Worm (Caenorhabditis elegans) whole organism, L4 larva: ENCODE measurements around the gene C17G1.5.

Experiments used
- ZK546.5 ChIP-seq, 2 experiments: sonication (generic microtip); optimal IDR thresholded peaks; 2 replicates each; lab custom pipeline; 2017; ENCODE audit warnings: missing biosample characterization in 2 of 2, missing genetic modification characterization in 2 of 2
- lin-15B ChIP-seq: fragments of 150-350 bp; sonication (generic microtip); optimal IDR thresholded peaks from 3 replicates; lab custom pipeline; 2014; ENCODE audit warnings: missing biosample characterization, missing genetic modification characterization
- lin-29 ChIP-seq: fragments of 200-800 bp; sonication (Bioruptor generic); IDR thresholded peaks from 2 replicates; pipeline ENCODE4 v1.3.6; 2022; ENCODE audit warnings: missing genetic modification reagents, missing genetic modification characterization, missing compliant biosample characterization
- lin-39 ChIP-seq: fragments of 150-350 bp; optimal IDR thresholded peaks from 2 replicates; lab custom pipeline; 2014; ENCODE audit warnings: missing biosample characterization, missing genetic modification reagents, missing genetic modification characterization
- skn-1 ChIP-seq: fragments of 150-350 bp; optimal IDR thresholded peaks from 2 replicates; lab custom pipeline; 2014; ENCODE audit warnings: missing biosample characterization, missing genetic modification characterization

DNA sequence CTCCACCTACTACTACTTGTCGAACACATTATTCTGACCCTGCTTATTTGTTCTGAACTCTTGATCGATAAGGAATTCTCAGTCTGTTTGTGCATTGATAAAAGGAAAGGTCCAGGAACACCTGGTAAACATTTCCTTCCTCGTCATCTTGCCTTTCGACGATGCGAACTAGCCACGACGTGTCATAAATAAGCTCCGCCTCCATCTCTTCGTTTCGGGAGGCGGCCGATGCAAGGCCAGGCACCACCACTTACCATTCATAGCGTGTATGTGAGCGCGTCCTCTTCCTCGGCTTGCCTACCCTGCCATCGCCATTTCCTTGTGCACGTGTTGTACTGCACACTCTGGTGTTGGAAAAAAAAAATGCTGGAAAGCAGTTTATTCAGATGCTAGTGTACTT, 50.3 kb downstream of the C17G1.5 start:
- TF ChIP-seq lin-39 (tag; lab: Kevin White, UChicago) (no peak), lin-29 (GFP tag; lab: Robert Waterston, UW) (no peak), lin-15B (no peak), ZK546.5 (tag; optimal IDR thresholded peaks at IDR 0.05; lab: Kevin White, UChicago) (no peak), skn-1 (tag; lab: Kevin White, UChicago) (no peak)
